Worm (Caenorhabditis elegans) whole organism, L3 larva: ENCODE data around the gene snap-1.

Experiments
- R02D3.7 ChIP-seq: fragments of 150-350 bp; optimal IDR thresholded peaks from 2 replicates; lab custom pipeline; 2014; ENCODE audit warnings: missing biosample characterization, missing genetic modification characterization
- ZK546.5 ChIP-seq: sonication (generic microtip); optimal IDR thresholded peaks from 2 replicates; lab custom pipeline; 2017; ENCODE audit warnings: missing biosample characterization, missing genetic modification characterization
- ceh-28 ChIP-seq: fragments of 150-350 bp; optimal IDR thresholded peaks from 2 replicates; lab custom pipeline; 2014; ENCODE audit warnings: missing biosample characterization, missing genetic modification reagents, missing genetic modification characterization
- ceh-82 ChIP-seq: fragments of 150-350 bp; optimal IDR thresholded peaks from 2 replicates; lab custom pipeline; 2014; ENCODE audit warnings: missing biosample characterization, missing genetic modification characterization
- daf-12 ChIP-seq: fragments of 150-350 bp; optimal IDR thresholded peaks from 2 replicates; lab custom pipeline; 2014; ENCODE audit warnings: missing biosample characterization, missing genetic modification reagents, missing genetic modification characterization
- egl-5 ChIP-seq: fragments of 150-350 bp; optimal IDR thresholded peaks from 2 replicates; lab custom pipeline; 2017; ENCODE audit warnings: missing biosample characterization, missing genetic modification reagents, missing genetic modification characterization, inconsistent platforms
- elt-1 ChIP-seq: fragments of 150-350 bp; optimal IDR thresholded peaks from 2 replicates; lab custom pipeline; 2014; ENCODE audit warnings: missing biosample characterization, missing genetic modification characterization
- elt-3 ChIP-seq, 3 experiments: fragments of 150-350 bp in 1 of 3; sonication (generic microtip) in 2 of 3; optimal IDR thresholded peaks; 2 replicates in 2 of 3; 4 replicates in 1 of 3; lab custom pipeline; 2014 to 2017; ENCODE audit warnings: missing biosample characterization in 3 of 3, missing genetic modification characterization in 3 of 3
- fkh-10 ChIP-seq: sonication (generic microtip); optimal IDR thresholded peaks from 2 replicates; lab custom pipeline; 2017; ENCODE audit warnings: missing biosample characterization, missing genetic modification reagents, missing genetic modification characterization
- fkh-2 ChIP-seq: fragments of 150-350 bp; optimal IDR thresholded peaks from 2 replicates; lab custom pipeline; 2014; ENCODE audit warnings: missing biosample characterization, missing genetic modification reagents, missing genetic modification characterization
- fos-1 ChIP-seq: fragments of 150-350 bp; optimal IDR thresholded peaks from 2 replicates; lab custom pipeline; 2014; ENCODE audit warnings: missing biosample characterization, missing genetic modification characterization
- hmg-11 ChIP-seq: sonication (generic microtip); optimal IDR thresholded peaks from 2 replicates; lab custom pipeline; 2016; ENCODE audit warnings: missing genetic modification characterization, missing compliant biosample characterization
- lin-39 ChIP-seq: fragments of 150-350 bp; optimal IDR thresholded peaks from 2 replicates; lab custom pipeline; 2018; ENCODE audit warnings: missing biosample characterization, missing genetic modification reagents, missing genetic modification characterization
- mdl-1 ChIP-seq: fragments of 150-350 bp; optimal IDR thresholded peaks from 2 replicates; lab custom pipeline; 2014; ENCODE audit warnings: missing biosample characterization, missing genetic modification characterization
- mml-1 ChIP-seq: fragments of 150-350 bp; sonication (generic microtip); optimal IDR thresholded peaks from 3 replicates; lab custom pipeline; 2014; ENCODE audit warnings: missing biosample characterization, missing genetic modification characterization
- nfya-1 ChIP-seq: sonication (generic microtip); optimal IDR thresholded peaks from 2 replicates; lab custom pipeline; 2017; ENCODE audit warnings: missing genetic modification characterization, mild to moderate bottlenecking, missing compliant biosample characterization, antibody characterized with exemption, moderate library complexity; ENCODE audit not compliant: insufficient read depth
- nhr-11 ChIP-seq: fragments of 150-350 bp; optimal IDR thresholded peaks from 2 replicates; lab custom pipeline; 2014; ENCODE audit warnings: missing biosample characterization, missing genetic modification characterization
- nhr-12 ChIP-seq: fragments of 150-350 bp; optimal IDR thresholded peaks from 2 replicates; lab custom pipeline; 2014; ENCODE audit warnings: missing biosample characterization, missing genetic modification characterization
- nhr-25 ChIP-seq: sonication (generic microtip); optimal IDR thresholded peaks from 2 replicates; lab custom pipeline; 2017; ENCODE audit warnings: missing biosample characterization, missing genetic modification characterization
- nhr-43 ChIP-seq: sonication (generic microtip); optimal IDR thresholded peaks from 2 replicates; lab custom pipeline; 2016; ENCODE audit warnings: mild to moderate bottlenecking, missing genetic modification characterization, missing compliant biosample characterization; ENCODE audit not compliant: poor library complexity, severe bottlenecking
- nhr-67 ChIP-seq: fragments of 150-350 bp; optimal IDR thresholded peaks from 2 replicates; lab custom pipeline; 2014; ENCODE audit warnings: missing biosample characterization, missing genetic modification characterization
- nhr-76 ChIP-seq: fragments of 150-350 bp; sonication (generic microtip); optimal IDR thresholded peaks from 5 replicates; lab custom pipeline; 2014; ENCODE audit warnings: missing biosample characterization, missing genetic modification characterization
- pha-4 ChIP-seq: fragments of 150-350 bp; optimal IDR thresholded peaks from 2 replicates; lab custom pipeline; 2014; ENCODE audit warnings: missing biosample characterization, missing genetic modification reagents, missing genetic modification characterization
- snpc-4 ChIP-seq: fragments of 150-350 bp; optimal IDR thresholded peaks from 2 replicates; lab custom pipeline; 2014; ENCODE audit warnings: missing biosample characterization, missing genetic modification characterization
- unc-39 ChIP-seq: sonication (generic microtip); optimal IDR thresholded peaks from 4 replicates; lab custom pipeline; 2017; ENCODE audit warnings: missing biosample characterization, missing genetic modification characterization
- unc-62 ChIP-seq: fragments of 150-350 bp; sonication (generic microtip); optimal IDR thresholded peaks from 4 replicates; lab custom pipeline; 2014; ENCODE audit warnings: missing biosample characterization, missing genetic modification reagents, missing genetic modification characterization
- ztf-11 ChIP-seq: fragments of 150-350 bp; optimal IDR thresholded peaks from 2 replicates; lab custom pipeline; 2014; ENCODE audit warnings: missing biosample characterization, missing genetic modification characterization
- ztf-4 ChIP-seq: fragments of 150-350 bp; optimal IDR thresholded peaks from 2 replicates; lab custom pipeline; 2014; ENCODE audit warnings: missing biosample characterization, missing genetic modification characterization

Gene snap-1

ce11 chrV:8108670-8109069 is 21.7 kb upstream of the snap-1 start, which contains the start of gene myo-5:
TSS of gene myo-5 (plus strand) at chrV:8108970.
- TF ChIP-seq mml-1 (no peak), R02D3.7 (tag; lab: Kevin White, UChicago) (no peak), daf-12 (tag; lab: Kevin White, UChicago) (no peak), ztf-11 (tag; lab: Kevin White, UChicago) (no peak), lin-39 (tag; lab: Kevin White, UChicago) (no peak), ceh-28 (tag; lab: Kevin White, UChicago) (no peak), ztf-4 (tag; lab: Kevin White, UChicago) (no peak), nfya-1 (no peak), unc-62 (no peak), ceh-82 (no peak)

ce11 chrV:8110816-8111215 is 19.6 kb upstream of the snap-1 start:
- TF ChIP-seq pha-4 (peak; percentile 70), hmg-11 (tag; lab: Kevin White, UChicago) (no peak)

- TF ChIP-seq fos-1 (tag; lab: Kevin White, UChicago) = no peak
- no peak for TF ChIP-seq unc-39
- no peak for TF ChIP-seq nfya-1
- TF ChIP-seq R02D3.7 (tag; lab: Kevin White, UChicago) = no peak
- no peak for TF ChIP-seq nhr-76
- no peak for TF ChIP-seq nhr-67 (tag; lab: Kevin White, UChicago)
- TF ChIP-seq ztf-4 (tag; lab: Kevin White, UChicago) = no peak
- no peak for TF ChIP-seq snpc-4 (tag; lab: Kevin White, UChicago)
- no peak for TF ChIP-seq fkh-10 (GFP tag; lab: Kevin White, UChicago)
- TF ChIP-seq fkh-2 (tag; lab: Kevin White, UChicago) = no peak
- no peak for TF ChIP-seq ceh-28 (tag; lab: Kevin White, UChicago)
- TF ChIP-seq, all 47 proteins: peak for 0
Measured at ce11 chrV:8114542-8114941, 15.9 kb upstream of the snap-1 start.

ce11 chrV:8117964-8118363 is 12.4 kb upstream of the snap-1 start, which contains the start of gene D1014.7:
TSS of gene D1014.7 (plus strand) at chrV:8118264.
- TF ChIP-seq snpc-4 (tag; lab: Kevin White, UChicago) (no peak), fkh-2 (tag; lab: Kevin White, UChicago) (no peak), nhr-11 (tag; lab: Kevin White, UChicago) (no peak), ZK546.5 (tag; lab: Kevin White, UChicago) (no peak), nhr-67 (tag; lab: Kevin White, UChicago) (no peak), nhr-12 (tag; lab: Kevin White, UChicago) (no peak), nhr-43 (tag; lab: Kevin White, UChicago) (no peak), elt-1 (no peak), mml-1 (no peak)

ce11 chrV:8120868-8121267 is 9.5 kb upstream of the snap-1 start, which contains the start of gene D1014.6:
TSS of gene D1014.6 (plus strand) at chrV:8121168.
- TF ChIP-seq nhr-43 (tag; lab: Kevin White, UChicago) = no peak
- TF ChIP-seq nhr-11 (tag; lab: Kevin White, UChicago) = no peak
- no peak for TF ChIP-seq nhr-67 (tag; lab: Kevin White, UChicago)
- no peak for TF ChIP-seq daf-12 (tag; lab: Kevin White, UChicago)
- no peak for TF ChIP-seq elt-3 (tag; optimal IDR thresholded peaks at IDR 0.05; lab: Kevin White, UChicago)
- TF ChIP-seq nfya-1 = no peak
- TF ChIP-seq ztf-11 (tag; lab: Kevin White, UChicago) = no peak

ce11 chrV:8123384-8123783 is 7.0 kb upstream of the snap-1 start, which contains the start of gene D1014.5:
TSS of gene D1014.5 (plus strand) at chrV:8123684.
- TF ChIP-seq daf-12 (tag; lab: Kevin White, UChicago) (no peak), fos-1 (tag; lab: Kevin White, UChicago) (no peak), nhr-67 (tag; lab: Kevin White, UChicago) (no peak), nhr-43 (tag; lab: Kevin White, UChicago) (no peak), nfya-1 (no peak), mdl-1 (no peak)

- TF ChIP-seq egl-5 (no peak), nhr-11 (tag; lab: Kevin White, UChicago) (no peak), nhr-76 (no peak), nhr-25 (tag; lab: Kevin White, UChicago) (peak; percentile 40), fkh-2 (tag; lab: Kevin White, UChicago) (no peak), unc-39 (no peak)
Measured at ce11 chrV:8129252-8129651, 1.2 kb upstream of the snap-1 start, which contains the start of gene spr-1. TSS of gene spr-1 (minus strand) at chrV:8129352.
